Worm (Caenorhabditis elegans) whole organism, L1 larva: ENCODE measurements around the gene txt-12.

Experiments used
- C04F5.9 ChIP-seq: sonication (generic microtip); optimal IDR thresholded peaks from 2 replicates; lab custom pipeline; 2016; ENCODE audit warnings: missing genetic modification characterization, missing compliant biosample characterization
- C16A3.4 ChIP-seq: fragments of 150-350 bp; optimal IDR thresholded peaks from 2 replicates; lab custom pipeline; 2014; ENCODE audit warnings: missing biosample characterization, missing genetic modification characterization
- C34B4.2 ChIP-seq: sonication (generic microtip); optimal IDR thresholded peaks from 2 replicates; lab custom pipeline; 2017; ENCODE audit warnings: mild to moderate bottlenecking, missing genetic modification characterization, missing compliant biosample characterization
- aly-2 ChIP-seq: fragments of 150-350 bp; optimal IDR thresholded peaks from 2 replicates; lab custom pipeline; 2014; ENCODE audit warnings: missing biosample characterization, missing genetic modification characterization
- blmp-1 ChIP-seq: fragments of 150-350 bp; optimal IDR thresholded peaks from 2 replicates; lab custom pipeline; 2014; ENCODE audit warnings: missing biosample characterization, missing genetic modification characterization
- ceh-8 ChIP-seq: fragments of 200-800 bp; sonication (Bioruptor generic); optimal IDR thresholded peaks from 2 replicates; lab custom pipeline; 2018; ENCODE audit warnings: mild to moderate bottlenecking, missing genetic modification characterization, moderate library complexity, missing compliant biosample characterization
- ceh-82 ChIP-seq, 3 experiments: fragments of 150-350 bp in 1 of 3; sonication (generic microtip) in 2 of 3; optimal IDR thresholded peaks; 2 replicates each; lab custom pipeline; 2014 to 2017; ENCODE audit warnings: missing biosample characterization in 3 of 3, missing genetic modification characterization in 3 of 3
- ceh-88 ChIP-seq: fragments of 200-800 bp; sonication (Bioruptor generic); IDR thresholded peaks from 2 replicates; pipeline ENCODE4 v1.3.6; 2022; ENCODE audit warnings: missing genetic modification characterization, missing compliant biosample characterization
- ces-1 ChIP-seq: fragments of 150-350 bp; optimal IDR thresholded peaks from 2 replicates; lab custom pipeline; 2014; ENCODE audit warnings: missing biosample characterization, missing genetic modification reagents, missing genetic modification characterization
- dpl-1 ChIP-seq, 3 experiments: fragments of 150-350 bp in 2 of 3; sonication (generic microtip) in 1 of 3; optimal IDR thresholded peaks; 2 replicates each; lab custom pipeline; 2014 to 2017; ENCODE audit warnings: missing biosample characterization in 3 of 3, missing genetic modification characterization in 3 of 3, missing genetic modification reagents in 3 of 3
- dsc-1 ChIP-seq: sonication (generic microtip); optimal IDR thresholded peaks from 2 replicates; lab custom pipeline; 2016; ENCODE audit warnings: mild to moderate bottlenecking, missing genetic modification characterization, missing compliant biosample characterization
- efl-1 ChIP-seq, 4 experiments: fragments of 150-350 bp; optimal IDR thresholded peaks in 3 of 4; peaks in 1 of 4; 1 replicate in 1 of 4; 2 replicates in 3 of 4; lab custom pipeline; 2014; ENCODE audit warnings: missing biosample characterization in 2 of 4, missing genetic modification characterization in 2 of 4, missing genetic modification reagents in 2 of 4
- ets-5 ChIP-seq: fragments of 200-800 bp; sonication (Bioruptor generic); IDR thresholded peaks from 2 replicates; pipeline ENCODE4 v1.3.6; 2022; ENCODE audit warnings: missing genetic modification characterization, missing compliant biosample characterization
- fkh-10 ChIP-seq: sonication (generic microtip); optimal IDR thresholded peaks from 2 replicates; lab custom pipeline; 2017; ENCODE audit warnings: missing biosample characterization, missing genetic modification reagents, missing genetic modification characterization
- fkh-4 ChIP-seq: sonication (generic microtip); optimal IDR thresholded peaks from 2 replicates; lab custom pipeline; 2016; ENCODE audit warnings: missing compliant biosample characterization, missing genetic modification characterization, borderline replicate concordance
- fos-1 ChIP-seq: fragments of 150-350 bp; optimal IDR thresholded peaks from 2 replicates; lab custom pipeline; 2014; ENCODE audit warnings: missing biosample characterization, missing genetic modification characterization
- grh-1 ChIP-seq: fragments of 200-800 bp; sonication (Bioruptor generic); IDR thresholded peaks from 2 replicates; pipeline ENCODE4 v1.3.6; 2022; ENCODE audit warnings: missing genetic modification reagents, missing genetic modification characterization, missing compliant biosample characterization
- hlh-17 ChIP-seq: fragments of 200-800 bp; sonication (Bioruptor generic); optimal IDR thresholded peaks from 2 replicates; lab custom pipeline; 2018; ENCODE audit warnings: missing genetic modification characterization, mild to moderate bottlenecking, missing compliant biosample characterization, moderate library complexity, borderline replicate concordance
- hlh-4 ChIP-seq: sonication (generic microtip); optimal IDR thresholded peaks from 2 replicates; lab custom pipeline; 2016; ENCODE audit warnings: mild to moderate bottlenecking, missing genetic modification characterization, missing compliant biosample characterization
- jun-1 ChIP-seq: fragments of 150-350 bp; optimal IDR thresholded peaks from 2 replicates; lab custom pipeline; 2014; ENCODE audit warnings: missing biosample characterization, missing genetic modification reagents, missing genetic modification characterization
- lin-35 ChIP-seq, 2 experiments: fragments of 150-350 bp; optimal IDR thresholded peaks; 2 replicates each; lab custom pipeline; 2014; ENCODE audit warnings: missing biosample characterization in 2 of 2, missing genetic modification characterization in 2 of 2, missing genetic modification reagents in 2 of 2
- lin-39 ChIP-seq: fragments of 150-350 bp; optimal IDR thresholded peaks from 2 replicates; lab custom pipeline; 2014; ENCODE audit warnings: missing biosample characterization, missing genetic modification reagents, missing genetic modification characterization
- lsy-2 ChIP-seq, 2 experiments: fragments of 150-350 bp; optimal IDR thresholded peaks; 2 replicates each; lab custom pipeline; 2014; ENCODE audit warnings: missing biosample characterization in 2 of 2, missing genetic modification characterization in 2 of 2
- mab-9 ChIP-seq: fragments of 200-800 bp; sonication (Bioruptor generic); IDR thresholded peaks from 2 replicates; pipeline ENCODE4 v1.3.6; 2022; ENCODE audit warnings: missing genetic modification reagents, missing genetic modification characterization, missing compliant biosample characterization
- mdl-1 ChIP-seq, 2 experiments: fragments of 150-350 bp; optimal IDR thresholded peaks; 2 replicates each; lab custom pipeline; 2014 to 2017; ENCODE audit warnings: missing biosample characterization in 2 of 2, missing genetic modification characterization in 2 of 2, inconsistent platforms in 1 of 2
- mep-1 ChIP-seq: fragments of 150-350 bp; optimal IDR thresholded peaks from 2 replicates; lab custom pipeline; 2014; ENCODE audit warnings: missing biosample characterization, missing genetic modification characterization
- nhr-11 ChIP-seq: fragments of 150-350 bp; optimal IDR thresholded peaks from 2 replicates; lab custom pipeline; 2014; ENCODE audit warnings: missing biosample characterization, missing genetic modification characterization
- nhr-12 ChIP-seq: sonication (generic microtip); optimal IDR thresholded peaks from 2 replicates; lab custom pipeline; 2017; ENCODE audit warnings: missing biosample characterization, missing genetic modification characterization
- nhr-20 ChIP-seq: sonication (generic microtip); optimal IDR thresholded peaks from 2 replicates; lab custom pipeline; 2016; ENCODE audit warnings: mild to moderate bottlenecking, missing genetic modification characterization, missing compliant biosample characterization
- nhr-28 ChIP-seq: fragments of 150-350 bp; optimal IDR thresholded peaks from 2 replicates; lab custom pipeline; 2014; ENCODE audit warnings: missing biosample characterization, missing genetic modification characterization
- nhr-47 ChIP-seq: sonication (generic microtip); optimal IDR thresholded peaks from 2 replicates; lab custom pipeline; 2016; ENCODE audit warnings: mild to moderate bottlenecking, missing genetic modification characterization, moderate library complexity, missing compliant biosample characterization
- nhr-84 ChIP-seq: sonication (generic microtip); optimal IDR thresholded peaks from 2 replicates; lab custom pipeline; 2017; ENCODE audit warnings: missing biosample characterization, missing genetic modification characterization
- nhr-85 ChIP-seq: sonication (generic microtip); peaks from one replicate; lab custom pipeline; 2016; ENCODE audit warnings: missing genetic modification characterization, inconsistent platforms, missing compliant biosample characterization
- pag-3 ChIP-seq: sonication (generic microtip); optimal IDR thresholded peaks from 2 replicates; lab custom pipeline; 2017; ENCODE audit warnings: missing genetic modification characterization, mild to moderate bottlenecking, missing compliant biosample characterization, antibody characterized with exemption, borderline replicate concordance; ENCODE audit not compliant: insufficient read depth
- pax-3 ChIP-seq: fragments of 200-800 bp; sonication (Bioruptor generic); optimal IDR thresholded peaks from 2 replicates; lab custom pipeline; 2018; ENCODE audit warnings: mild to moderate bottlenecking, missing genetic modification characterization, moderate library complexity, missing compliant biosample characterization
- pqm-1 ChIP-seq: sonication (generic microtip); optimal IDR thresholded peaks from 3 replicates; lab custom pipeline; 2017; ENCODE audit warnings: missing biosample characterization, missing genetic modification characterization
- skn-1 ChIP-seq: fragments of 150-350 bp; optimal IDR thresholded peaks from 2 replicates; lab custom pipeline; 2014; ENCODE audit warnings: missing biosample characterization, missing genetic modification characterization
- sptf-1 ChIP-seq: fragments of 150-350 bp; optimal IDR thresholded peaks from 2 replicates; lab custom pipeline; 2014; ENCODE audit warnings: missing biosample characterization, missing genetic modification characterization
- swsn-7 ChIP-seq: sonication (generic microtip); optimal IDR thresholded peaks from 2 replicates; lab custom pipeline; 2016; ENCODE audit warnings: missing genetic modification characterization, missing compliant biosample characterization
- tbx-2 ChIP-seq: sonication (generic microtip); optimal IDR thresholded peaks from 2 replicates; lab custom pipeline; 2016; ENCODE audit warnings: missing genetic modification characterization, missing compliant biosample characterization
- unc-62 ChIP-seq: fragments of 150-350 bp; optimal IDR thresholded peaks from 2 replicates; lab custom pipeline; 2014; ENCODE audit warnings: missing biosample characterization, missing genetic modification reagents, missing genetic modification characterization
- unc-86 ChIP-seq: sonication (generic microtip); optimal IDR thresholded peaks from 2 replicates; lab custom pipeline; 2016; ENCODE audit warnings: missing genetic modification characterization, missing compliant biosample characterization
- unc-98 ChIP-seq: fragments of 200-800 bp; sonication (Bioruptor generic); IDR thresholded peaks from 2 replicates; pipeline ENCODE4 v1.3.6; 2022; ENCODE audit warnings: missing genetic modification characterization, missing compliant biosample characterization
- vab-15 ChIP-seq: sonication (generic microtip); optimal IDR thresholded peaks from 2 replicates; lab custom pipeline; 2017; ENCODE audit warnings: missing genotype, mild to moderate bottlenecking, missing genetic modification characterization, missing compliant biosample characterization
- zag-1 ChIP-seq: fragments of 150-350 bp; optimal IDR thresholded peaks from 2 replicates; lab custom pipeline; 2014; ENCODE audit warnings: missing biosample characterization, missing genetic modification characterization
- zip-4 ChIP-seq: fragments of 200-800 bp; sonication (Bioruptor generic); optimal IDR thresholded peaks from 2 replicates; lab custom pipeline; 2018; ENCODE audit warnings: mild to moderate bottlenecking, missing genetic modification characterization, moderate library complexity, missing compliant biosample characterization
- ztf-11 ChIP-seq, 2 experiments: sonication (generic microtip); optimal IDR thresholded peaks; 2 replicates each; lab custom pipeline; 2016 to 2017; ENCODE audit warnings: missing genetic modification characterization in 2 of 2, missing biosample characterization in 1 of 2, missing compliant biosample characterization in 1 of 2
- ztf-4 ChIP-seq: fragments of 150-350 bp; optimal IDR thresholded peaks from 2 replicates; lab custom pipeline; 2014; ENCODE audit warnings: missing biosample characterization, missing genetic modification characterization

txt-12 gene

DNA sequence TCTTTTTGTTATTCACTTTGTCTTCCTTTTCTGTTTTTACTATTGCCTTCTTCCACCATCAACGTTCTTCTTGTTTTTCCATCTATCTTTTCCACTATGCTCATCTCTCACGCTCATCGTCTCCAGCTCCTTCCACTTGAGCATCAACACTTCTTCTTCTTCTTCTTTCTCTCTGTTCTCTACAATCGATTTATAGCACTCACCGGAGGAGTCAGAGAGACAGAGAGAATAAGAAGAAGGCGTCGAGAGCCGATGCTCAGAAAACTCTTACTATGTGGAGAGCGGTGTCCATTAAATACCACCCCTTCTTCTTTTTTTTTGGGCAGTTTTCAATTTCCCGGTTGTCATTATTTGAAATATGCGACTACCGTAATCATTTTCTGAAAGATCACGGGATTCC is 17.9 kb upstream of the txt-12 start (continued):
- TF ChIP-seq unc-86 (tag; lab: Kevin White, UChicago) = no peak
- no peak for TF ChIP-seq nhr-20 (tag; lab: Kevin White, UChicago)
- no peak for TF ChIP-seq ztf-11 (tag; optimal IDR thresholded peaks at IDR 0.05; lab: Kevin White, UChicago)
- TF ChIP-seq C16A3.4 (tag; lab: Kevin White, UChicago) = no peak
- no peak for TF ChIP-seq C34B4.2 (tag; lab: Kevin White, UChicago)
- TF ChIP-seq skn-1 = no peak
- TF ChIP-seq pag-3 (tag; lab: Kevin White, UChicago) = no peak
- no peak for TF ChIP-seq mab-9 (GFP tag; lab: Robert Waterston, UW)

DNA sequence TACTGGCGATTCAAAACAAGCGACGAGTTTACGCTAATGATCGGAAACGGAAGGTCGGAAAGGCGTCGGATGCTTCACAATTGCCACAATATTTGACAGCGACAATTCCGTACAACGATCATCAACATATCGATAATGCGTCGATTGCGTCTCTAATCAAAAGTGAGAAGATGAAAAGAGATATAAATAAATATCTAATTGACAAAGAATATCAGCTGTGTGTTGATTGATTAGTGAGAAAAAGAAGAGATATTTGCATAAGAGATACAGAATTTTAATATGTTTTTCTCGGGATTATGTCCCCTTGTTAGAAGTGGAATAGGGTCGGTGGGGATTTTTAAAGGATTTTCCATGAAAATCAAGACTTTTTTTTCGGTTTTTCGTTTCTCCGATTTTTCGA is 14.2 kb upstream of the txt-12 start:
- TF ChIP-seq dsc-1 = peak; percentile 64
- peak; percentile 66 for TF ChIP-seq blmp-1 (tag; lab: Kevin White, UChicago)
- TF ChIP-seq fkh-10 = no peak

- peak; percentile 68 to 70 for TF ChIP-seq lsy-2 (tag; optimal IDR thresholded peaks at IDR 0.05; lab: Kevin White, UChicago)
- peak; percentile 58; the same call in 1 of the 2 replicates for TF ChIP-seq unc-98 (GFP tag; lab: Robert Waterston, UW)
- TF ChIP-seq nhr-20 (tag; lab: Kevin White, UChicago) = peak; percentile 85
- TF ChIP-seq mdl-1 (tag; optimal IDR thresholded peaks at IDR 0.05; lab: Kevin White, UChicago) = no peak
- TF ChIP-seq sptf-1 (tag; lab: Kevin White, UChicago) = no peak
- no peak for TF ChIP-seq zag-1 (tag; lab: Kevin White, UChicago)
- TF ChIP-seq fos-1 (tag; lab: Kevin White, UChicago) = no peak
- TF ChIP-seq nhr-85 (tag; lab: Kevin White, UChicago) = peak; percentile 93
- peak; percentile 90 for TF ChIP-seq dsc-1
- peak; percentile 20 for TF ChIP-seq zip-4 (GFP tag; lab: Kevin White, UChicago)
- TF ChIP-seq ceh-88 (GFP tag; lab: Robert Waterston, UW) = no peak
- TF ChIP-seq hlh-17 (GFP tag; lab: Kevin White, UChicago) = no peak
- peak; percentile 96 for TF ChIP-seq pax-3 (tag; lab: Kevin White, UChicago)
- peak; percentile 83 for TF ChIP-seq swsn-7 (tag; lab: Kevin White, UChicago)
- no peak for TF ChIP-seq pqm-1
- no peak for TF ChIP-seq nhr-11 (tag; lab: Kevin White, UChicago)
- peak; percentile 51 for TF ChIP-seq blmp-1 (tag; lab: Kevin White, UChicago)
- TF ChIP-seq nhr-84 (tag; lab: Kevin White, UChicago) = no peak
- peak; percentile 79 for TF ChIP-seq mep-1 (tag; lab: Kevin White, UChicago)
- peak; percentile 87 for TF ChIP-seq tbx-2 (tag; lab: Kevin White, UChicago)
- peak; percentile 80 for TF ChIP-seq hlh-4 (tag; lab: Kevin White, UChicago)
- no peak for TF ChIP-seq ztf-4 (tag; lab: Kevin White, UChicago)
- peak; percentile 78; the same call in 1 of the 2 replicates for TF ChIP-seq mab-9 (GFP tag; lab: Robert Waterston, UW)
- peak; percentile 83 for TF ChIP-seq C04F5.9 (tag; lab: Kevin White, UChicago)
- no peak for TF ChIP-seq ets-5 (GFP tag; lab: Robert Waterston, UW)
- 0 out of 2 replicates have a peak, but pooled peaks have one; percentile 34 for TF ChIP-seq grh-1
- no peak for TF ChIP-seq pag-3 (tag; lab: Kevin White, UChicago)
- TF ChIP-seq ceh-82 (tag; optimal IDR thresholded peaks at IDR 0.05; lab: Kevin White, UChicago) = peak; percentile 28 to 32 (median 30)
- peak; percentile 21 to 46 for TF ChIP-seq lin-35 (GFP tag; optimal IDR thresholded peaks at IDR 0.05; lab: Kevin White, UChicago)
- peak; percentile 29 for TF ChIP-seq jun-1 (tag; lab: Kevin White, UChicago)
- TF ChIP-seq nhr-28 = no peak
- no peak for TF ChIP-seq unc-62 (GFP tag; lab: Kevin White, UChicago)
- no peak for TF ChIP-seq lin-39 (tag; lab: Kevin White, UChicago)
- peak in 1 of 2 experiments; percentile 95 for TF ChIP-seq ztf-11 (tag; optimal IDR thresholded peaks at IDR 0.05; lab: Kevin White, UChicago)
- peak; percentile 45 to 67 (median 56) for TF ChIP-seq dpl-1 (GFP tag; optimal IDR thresholded peaks at IDR 0.05; lab: Kevin White, UChicago)
- TF ChIP-seq nhr-12 = no peak
- peak; percentile 94 for TF ChIP-seq fkh-4 (tag; lab: Kevin White, UChicago)
- TF ChIP-seq ces-1 (GFP tag; lab: Kevin White, UChicago) = no peak
- TF ChIP-seq nhr-47 (tag; lab: Kevin White, UChicago) = peak; percentile 86
- peak; percentile 40 to 68 for TF ChIP-seq efl-1 (optimal IDR thresholded peaks at IDR 0.05; lab: Kevin White, UChicago)
- TF ChIP-seq efl-1 (GFP tag; optimal IDR thresholded peaks at IDR 0.05 in 1 of 2; lab: Kevin White, UChicago) = peak; percentile 52 to 95
- TF ChIP-seq ceh-8 (GFP tag; lab: Kevin White, UChicago) = no peak
- TF ChIP-seq vab-15 (tag; lab: Kevin White, UChicago) = no peak
- no peak for TF ChIP-seq aly-2 (tag; lab: Kevin White, UChicago)
Observed at ce11 chrV:15082291-15082690, 10.5 kb upstream of the txt-12 start, which contains the start of the genes C01G10.10 and C01G10.9. Gene C01G10.10, minus strand, starts transcription at chrV:15082441. Gene C01G10.9, plus strand, starts transcription at chrV:15082530.
